Worm (Caenorhabditis elegans) whole organism, early embryonic: ENCODE results near the gene C28G1.2.

Experiments
- aly-1 ChIP-seq: sonication (generic microtip); optimal IDR thresholded peaks from 2 replicates; lab custom pipeline; 2016; ENCODE audit warnings: missing genetic modification characterization, missing compliant biosample characterization
- ama-1 ChIP-seq: fragments of 150-350 bp; optimal IDR thresholded peaks from 2 replicates; lab custom pipeline; 2014
- ceh-13 ChIP-seq: fragments of 200-800 bp; sonication (Bioruptor generic); optimal IDR thresholded peaks from 2 replicates; lab custom pipeline; 2018; ENCODE audit warnings: mild to moderate bottlenecking, missing genetic modification characterization, missing compliant biosample characterization
- ets-7 ChIP-seq: sonication (generic microtip); optimal IDR thresholded peaks from 2 replicates; lab custom pipeline; 2016; ENCODE audit warnings: missing genotype, missing genetic modification characterization, missing compliant biosample characterization
- flt-1 ChIP-seq: fragments of 200-800 bp; sonication (Bioruptor generic); IDR thresholded peaks from 2 replicates; pipeline ENCODE4 v1.3.6; 2022; ENCODE audit warnings: missing genetic modification characterization, missing compliant biosample characterization
- hmg-4 ChIP-seq: fragments of 200-800 bp; sonication (Bioruptor generic); optimal IDR thresholded peaks from 2 replicates; lab custom pipeline; 2018; ENCODE audit warnings: mild to moderate bottlenecking, missing genetic modification characterization, missing compliant biosample characterization
- hnd-1 ChIP-seq: sonication (generic microtip); optimal IDR thresholded peaks from 2 replicates; lab custom pipeline; 2016; ENCODE audit warnings: missing genetic modification characterization, missing compliant biosample characterization
- pes-1 ChIP-seq: fragments of 200-800 bp; sonication (Bioruptor generic); IDR thresholded peaks from 2 replicates; pipeline ENCODE4 v1.3.6; 2022; ENCODE audit warnings: missing genetic modification reagents, missing genetic modification characterization, missing compliant biosample characterization
- scrt-1 ChIP-seq: fragments of 200-800 bp; sonication (Bioruptor generic); IDR thresholded peaks from 2 replicates; pipeline ENCODE4 v1.3.6; 2022; ENCODE audit warnings: missing genetic modification characterization, missing compliant biosample characterization
- tra-4 ChIP-seq: sonication (generic microtip); optimal IDR thresholded peaks from 2 replicates; lab custom pipeline; 2017; ENCODE audit warnings: missing genetic modification characterization, missing compliant biosample characterization

DNA sequence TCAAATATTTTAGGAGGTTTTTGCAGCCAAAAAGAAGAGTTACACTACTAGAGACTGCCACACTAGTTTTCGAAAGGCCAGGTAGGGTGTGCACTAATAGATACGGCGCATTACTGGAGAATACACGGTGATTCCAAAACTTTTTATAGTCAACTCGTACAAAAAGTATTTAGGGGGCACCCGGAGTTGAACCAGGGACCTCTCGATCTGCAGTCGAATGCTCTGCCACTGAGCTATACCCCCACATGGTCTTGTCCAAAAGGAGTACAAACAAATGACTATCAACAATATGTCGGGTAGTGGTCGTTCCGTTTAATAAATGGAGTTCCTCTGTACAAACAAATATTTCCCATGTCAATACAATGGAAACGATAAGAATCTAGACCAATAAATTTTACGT, 17.9 kb upstream of the C28G1.2 start:
- no peak for TF ChIP-seq ama-1 (lab: Kevin White, UChicago)
- TF ChIP-seq aly-1 (tag; lab: Kevin White, UChicago) = peak; percentile 25
- TF ChIP-seq hmg-4 (GFP tag; lab: Kevin White, UChicago) = peak; percentile 0
- TF ChIP-seq tra-4 (tag; lab: Kevin White, UChicago) = peak; percentile 38
- TF ChIP-seq hnd-1 = peak; percentile 16
- peak; percentile 43 for TF ChIP-seq ceh-13 (GFP tag; lab: Kevin White, UChicago)
- no peak for TF ChIP-seq ets-7 (tag; lab: Kevin White, UChicago)
- TF ChIP-seq scrt-1 (GFP tag; lab: Robert Waterston, UW) = peak; percentile 79
- TF ChIP-seq pes-1 = peak; percentile 84
- TF ChIP-seq flt-1 = peak; percentile 76
